Worm (Caenorhabditis elegans): Measurements from ENCODE around the gene F36H9.4.

Gene F36H9.4

DNA sequence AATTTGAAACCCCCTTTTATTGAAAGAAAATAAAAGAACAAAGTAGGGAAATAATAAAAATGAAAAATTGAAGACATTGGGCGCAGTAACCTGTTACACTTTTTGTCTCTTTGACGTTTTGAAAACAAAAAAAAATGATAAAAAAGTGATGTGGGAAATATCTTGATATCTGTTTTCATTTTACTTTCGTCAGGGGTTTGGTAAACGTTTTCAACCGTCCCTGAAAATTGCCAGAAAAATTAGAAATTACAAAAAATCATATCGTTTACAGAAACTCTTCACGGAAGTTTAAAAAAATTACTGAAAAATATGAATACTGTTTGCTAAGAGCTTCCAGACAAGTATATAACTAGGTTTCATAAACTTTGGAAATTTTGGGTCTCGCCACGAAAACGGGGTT is at the start of gene F36H9.4:
Gene F36H9.4, minus strand, starts transcription at position 101 of the 400 bp plus-strand sequence.
- TF ChIP-seq nhr-23 (tag; optimal IDR thresholded peaks at IDR 0.05) = no peak

DNA sequence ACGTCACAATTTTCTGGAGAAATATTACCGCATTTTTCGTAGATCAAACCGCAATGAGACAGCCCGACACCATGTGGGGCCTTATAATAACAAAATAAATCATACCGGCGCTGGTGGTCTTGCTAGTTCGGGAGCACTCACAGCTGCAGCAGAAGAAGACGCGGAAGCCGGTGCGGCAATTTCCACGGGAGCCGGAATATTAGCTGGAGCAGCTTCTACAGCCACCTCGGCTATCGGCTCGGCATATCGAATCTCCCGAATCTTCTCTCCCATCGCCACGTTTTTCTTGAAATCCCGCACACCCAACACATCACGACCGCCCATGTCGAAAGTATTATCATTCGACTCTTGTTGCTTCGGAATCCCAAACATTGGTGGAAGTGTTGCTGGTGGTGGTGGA is 45.5 kb upstream of the F36H9.4 start:
- TF ChIP-seq lsy-2 (tag; optimal IDR thresholded peaks at IDR 0.05) (no peak), alr-1 (tag; optimal IDR thresholded peaks at IDR 0.05) (no peak), nhr-25 (tag; optimal IDR thresholded peaks at IDR 0.05) (no peak), dmd-4 (tag; optimal IDR thresholded peaks at IDR 0.05) (no peak)

DNA sequence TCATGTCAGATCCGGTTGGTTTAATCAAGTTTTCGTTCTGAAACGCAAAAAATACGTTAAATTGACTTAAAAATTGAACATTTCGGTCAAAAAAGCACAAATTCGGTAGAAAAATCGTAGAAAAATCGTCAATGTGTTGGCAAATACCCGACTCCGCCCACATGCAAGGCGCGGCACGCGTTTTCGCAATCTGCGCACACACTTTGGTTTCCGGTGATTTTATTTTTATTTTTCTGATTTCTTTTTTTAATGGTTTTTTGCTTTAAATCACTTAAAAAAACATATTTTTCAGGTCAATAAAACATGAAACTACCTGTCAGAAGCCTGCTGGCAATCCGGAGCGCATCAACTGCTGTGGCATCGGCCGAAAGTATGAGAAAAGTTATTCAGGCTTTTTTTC is 42.3 kb upstream of the F36H9.4 start, which contains the start of the genes gly-7 and mrpl-39:
Gene gly-7, minus strand, starts transcription at position 37 of the 400 bp plus-strand sequence.
Gene mrpl-39, plus strand, starts transcription at position 293 of the 400 bp plus-strand sequence.
- TF ChIP-seq unc-62 (GFP tag; optimal IDR thresholded peaks at IDR 0.05) (no peak), elt-1 (tag; optimal IDR thresholded peaks at IDR 0.05) (no peak), skn-1 (tag; optimal IDR thresholded peaks at IDR 0.05) (no peak), C34F6.9 (tag; optimal IDR thresholded peaks at IDR 0.05) (peak; percentile 23), mab-5 (tag; optimal IDR thresholded peaks at IDR 0.05) (no peak), sma-9 (GFP tag; optimal IDR thresholded peaks at IDR 0.05) (no peak), sma-9 (tag; optimal IDR thresholded peaks at IDR 0.05) (no peak), blmp-1 (tag; optimal IDR thresholded peaks at IDR 0.05; ENCODE audit: insufficient read depth) (no peak), F13H6.1 (tag; optimal IDR thresholded peaks at IDR 0.05) (peak; percentile 10), peb-1 (tag; optimal IDR thresholded peaks at IDR 0.05) (no peak), nhr-21 (tag; optimal IDR thresholded peaks at IDR 0.05) (no peak), dmd-4 (tag; optimal IDR thresholded peaks at IDR 0.05) (no peak), lin-39 (tag; optimal IDR thresholded peaks at IDR 0.05) (no peak), unc-55 (GFP tag; optimal IDR thresholded peaks at IDR 0.05) (peak; percentile 45), unc-39 (tag; optimal IDR thresholded peaks at IDR 0.05) (no peak), nhr-23 (tag; optimal IDR thresholded peaks at IDR 0.05) (no peak), ZK546.5 (tag; optimal IDR thresholded peaks at IDR 0.05) (no peak), nhr-10 (tag; optimal IDR thresholded peaks at IDR 0.05) (no peak), sma-3 (GFP tag; optimal IDR thresholded peaks at IDR 0.05) (peak; percentile 23), ceh-16 (tag; optimal IDR thresholded peaks at IDR 0.05) (no peak), elt-3 (tag; optimal IDR thresholded peaks at IDR 0.05) (no peak), fos-1 (tag; optimal IDR thresholded peaks at IDR 0.05) (no peak), nhr-77 (tag; optimal IDR thresholded peaks at IDR 0.05) (no peak), ztf-4 (tag; optimal IDR thresholded peaks at IDR 0.05) (no peak), nhr-6 (tag; optimal IDR thresholded peaks at IDR 0.05) (no peak), nhr-237 (tag; optimal IDR thresholded peaks at IDR 0.05) (no peak), ztf-1 (GFP tag; conservative IDR thresholded peaks at IDR 0.05) (no peak), mbf-1 (tag; optimal IDR thresholded peaks at IDR 0.05) (no peak), lin-11 (tag; optimal IDR thresholded peaks at IDR 0.05) (peak; percentile 48), lsy-2 (tag; optimal IDR thresholded peaks at IDR 0.05) (peak in 1 of 2 experiments; percentile 35), crh-2 (tag; optimal IDR thresholded peaks at IDR 0.05) (peak; percentile 34), R02D3.7 (tag; optimal IDR thresholded peaks at IDR 0.05) (no peak), nhr-129 (tag; optimal IDR thresholded peaks at IDR 0.05) (peak; percentile 30), nhr-12 (tag; optimal IDR thresholded peaks at IDR 0.05) (no peak), nhr-11 (tag; optimal IDR thresholded peaks at IDR 0.05) (no peak), lin-13 (GFP tag; optimal IDR thresholded peaks at IDR 0.05) (no peak), gmeb-1 (tag; optimal IDR thresholded peaks at IDR 0.05) (peak; percentile 56), egl-27 (tag; optimal IDR thresholded peaks at IDR 0.05) (no peak)

DNA sequence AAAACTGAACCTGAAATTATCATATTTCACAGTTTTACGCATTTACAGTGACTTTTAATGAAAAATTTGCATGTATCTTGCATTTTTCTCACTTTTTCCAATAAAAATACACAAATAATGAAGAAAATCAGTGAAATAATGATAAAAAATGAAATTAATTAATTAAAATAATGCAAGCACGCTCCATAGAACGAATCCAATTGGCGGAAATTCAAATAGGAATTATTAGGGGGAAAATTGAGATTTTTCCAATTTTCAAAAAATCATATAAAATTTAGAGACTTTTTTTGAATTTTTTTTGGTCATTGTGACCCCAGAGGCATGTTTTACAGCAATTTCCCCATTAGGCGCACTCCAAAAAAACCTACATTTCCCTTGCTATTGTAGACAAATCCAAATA is 41.7 kb upstream of the F36H9.4 start:
- TF ChIP-seq nhr-237 (tag; optimal IDR thresholded peaks at IDR 0.05) (no peak), nhr-77 (tag; optimal IDR thresholded peaks at IDR 0.05) (no peak), nhr-25 (tag; optimal IDR thresholded peaks at IDR 0.05) (no peak), elt-3 (tag; optimal IDR thresholded peaks at IDR 0.05) (no peak), ama-1 (optimal IDR thresholded peaks at IDR 0.05) (no peak), ztf-4 (tag; optimal IDR thresholded peaks at IDR 0.05) (no peak), aly-2 (tag; optimal IDR thresholded peaks at IDR 0.05) (no peak), lin-11 (tag; optimal IDR thresholded peaks at IDR 0.05) (no peak), nhr-129 (tag; optimal IDR thresholded peaks at IDR 0.05) (no peak), nhr-10 (tag; optimal IDR thresholded peaks at IDR 0.05) (no peak), R02D3.7 (tag; optimal IDR thresholded peaks at IDR 0.05) (no peak), crh-2 (tag; optimal IDR thresholded peaks at IDR 0.05) (no peak), nhr-6 (tag; optimal IDR thresholded peaks at IDR 0.05) (no peak), unc-62 (GFP tag; optimal IDR thresholded peaks at IDR 0.05) (no peak), F13H6.1 (tag; optimal IDR thresholded peaks at IDR 0.05) (no peak), nhr-23 (tag; optimal IDR thresholded peaks at IDR 0.05) (no peak)

All from whole organism, L2 larva.